Fruit fly (Drosophila melanogaster): ENCODE measurements around the gene Prx6a.
A peak's percentile ranks its signal among the peaks of the same experiment; 100 is the strongest.

The Prx6a gene

DNA sequence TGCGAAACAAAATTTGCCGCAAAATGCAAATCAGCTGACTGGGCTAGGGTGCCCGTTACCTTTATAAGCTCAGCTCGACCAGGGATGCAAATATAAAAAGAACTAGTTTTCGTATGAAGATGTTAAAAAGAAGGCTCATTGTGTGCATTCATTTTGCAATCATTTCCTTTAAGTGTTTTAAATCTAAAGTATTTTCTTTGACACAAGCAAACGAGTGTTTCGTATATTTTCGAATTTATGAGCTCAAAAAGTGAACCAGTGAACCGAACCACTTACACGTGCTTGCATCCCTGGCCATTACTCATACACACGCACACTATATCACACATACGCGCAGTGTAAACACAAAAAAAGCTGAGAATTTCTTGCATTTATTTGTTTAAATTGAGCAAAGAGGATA is at the start of gene Prx6a, which contains the start of gene Sbat (continued):
- peak; percentile 67 for TF ChIP-seq tx (GFP tag; optimal IDR thresholded peaks at IDR 0.05)
- TF ChIP-seq dpn (GFP tag; optimal IDR thresholded peaks at IDR 0.05) = peak; percentile 74
- TF ChIP-seq ssp (GFP tag; IDR thresholded peaks at IDR 0.05) = peak; percentile 58
- TF ChIP-seq Sry-δ (GFP tag; optimal IDR thresholded peaks at IDR 0.05) = peak; percentile 52
- TF ChIP-seq B-H2 (GFP tag; optimal IDR thresholded peaks at IDR 0.05) = peak; percentile 84
- TF ChIP-seq CG11085 (GFP tag; IDR thresholded peaks at IDR 0.05) = peak; percentile 59
- TF ChIP-seq ham (GFP tag; IDR thresholded peaks at IDR 0.05) = no peak
- peak; percentile 65 for TF ChIP-seq CG8944 (GFP tag; optimal IDR thresholded peaks at IDR 0.05)
- peak; percentile 46 for TF ChIP-seq Ets97D (GFP tag; optimal IDR thresholded peaks at IDR 0.05)
- TF ChIP-seq CG18599 (GFP tag; optimal IDR thresholded peaks at IDR 0.05) = peak; percentile 81
- peak; percentile 56 for TF ChIP-seq caup (GFP tag; optimal IDR thresholded peaks at IDR 0.05; ENCODE audit: severe bottlenecking)
- TF ChIP-seq H2.0 (GFP tag; IDR thresholded peaks at IDR 0.05) = peak; percentile 43; the same call in 1 of the 2 replicates
- TF ChIP-seq hth (optimal IDR thresholded peaks at IDR 0.05) = no peak
- peak; percentile 64 for TF ChIP-seq esg (GFP tag; conservative IDR thresholded peaks at IDR 0.05)
- TF ChIP-seq Nf-YC (tag; optimal IDR thresholded peaks at IDR 0.05) = peak; percentile 81
- peak; percentile 44 for TF ChIP-seq BEAF-32 (GFP tag; optimal IDR thresholded peaks at IDR 0.05)
- no peak for TF ChIP-seq D (optimal IDR thresholded peaks at IDR 0.05)
- peak; percentile 40 for TF ChIP-seq D (GFP tag; optimal IDR thresholded peaks at IDR 0.05)
- peak; percentile 95 for TF ChIP-seq cg (GFP tag; optimal IDR thresholded peaks at IDR 0.05)
- TF ChIP-seq CG30431 (GFP tag; optimal IDR thresholded peaks at IDR 0.05) = peak; percentile 44
- peak; percentile 72 for TF ChIP-seq zen (tag; optimal IDR thresholded peaks at IDR 0.05)
- peak; percentile 54; the same call in 1 of the 3 replicates for TF ChIP-seq CG11560 (tag; IDR thresholded peaks at IDR 0.05)
- peak; percentile 59 for TF ChIP-seq CG8924 (tag; optimal IDR thresholded peaks at IDR 0.05)
- peak; percentile 39 for TF ChIP-seq CG6683 (GFP tag; optimal IDR thresholded peaks at IDR 0.05)
- peak; percentile 34 for TF ChIP-seq oc (tag; optimal IDR thresholded peaks at IDR 0.05)
- TF ChIP-seq CG12744 (GFP tag; optimal IDR thresholded peaks at IDR 0.05) = peak; percentile 57
- TF ChIP-seq Scr (GFP tag; IDR thresholded peaks at IDR 0.05; ENCODE audit: partially characterized antibody) = peak; percentile 32; the same call in 1 of the 2 replicates
- no peak for TF ChIP-seq Opbp (GFP tag; IDR thresholded peaks at IDR 0.05; ENCODE audit: partially characterized antibody)
- no peak for TF ChIP-seq chinmo (GFP tag; IDR thresholded peaks at IDR 0.05; ENCODE audit: partially characterized antibody)
- no peak for TF ChIP-seq nerfin-2 (GFP tag; IDR thresholded peaks at IDR 0.05; ENCODE audit: partially characterized antibody)
- peak; percentile 77 for TF ChIP-seq CG7786 (GFP tag; optimal IDR thresholded peaks at IDR 0.05)
- TF ChIP-seq CG11093 (GFP tag; IDR thresholded peaks at IDR 0.05) = no peak; the same call in 2 of the 3 replicates
- TF ChIP-seq Hey (tag; optimal IDR thresholded peaks at IDR 0.05) = peak; percentile 2
- TF ChIP-seq lmd (GFP tag; IDR thresholded peaks at IDR 0.05) = peak; percentile 81
- TF ChIP-seq run (tag; optimal IDR thresholded peaks at IDR 0.05) = peak; percentile 46
- TF ChIP-seq CG17186 (GFP tag; optimal IDR thresholded peaks at IDR 0.05) = peak; percentile 23
- TF ChIP-seq slbo (GFP tag; IDR thresholded peaks at IDR 0.05) = peak; percentile 79
- TF ChIP-seq CG10565 (GFP tag; optimal IDR thresholded peaks at IDR 0.05) = no peak
- TF ChIP-seq kah (GFP tag; optimal IDR thresholded peaks at IDR 0.05) = peak; percentile 14
- TF ChIP-seq CG11723 (GFP tag; optimal IDR thresholded peaks at IDR 0.05) = peak; percentile 40
- TF ChIP-seq Trl (optimal IDR thresholded peaks at IDR 0.05) = no peak
- peak; percentile 83 for TF ChIP-seq Trl (GFP tag; optimal IDR thresholded peaks at IDR 0.05)
- TF ChIP-seq CG15073 (GFP tag; optimal IDR thresholded peaks at IDR 0.05) = peak; percentile 17
- TF ChIP-seq so (GFP tag; IDR thresholded peaks at IDR 0.05) = no peak
- no peak for TF ChIP-seq CG3065 (GFP tag; optimal IDR thresholded peaks at IDR 0.05)
- TF ChIP-seq CG4617 (GFP tag; optimal IDR thresholded peaks at IDR 0.05; ENCODE audit: borderline replicate concordance) = peak; percentile 58
- TF ChIP-seq ttk (GFP tag; IDR thresholded peaks at IDR 0.05) = 0 out of 2 replicates have a peak, but pooled peaks have one; percentile 8
- TF ChIP-seq exex (tag; optimal IDR thresholded peaks at IDR 0.05) = peak; percentile 55
- TF ChIP-seq CG2678 (tag; optimal IDR thresholded peaks at IDR 0.05) = peak; percentile 81
- no peak for TF ChIP-seq CG10321 (GFP tag; IDR thresholded peaks at IDR 0.05)
- TF ChIP-seq CG17361 (GFP tag; IDR thresholded peaks at IDR 0.05) = peak; percentile 64
